Worm (Caenorhabditis elegans): ENCODE results near the gene nfx-1.

The nfx-1 gene

ce11 chrIII:6421473-6421872, 46.3 kb downstream of the nfx-1 start:
- TF ChIP-seq egl-5 (tag; optimal IDR thresholded peaks at IDR 0.05) = no peak
- TF ChIP-seq nhr-237 (tag; optimal IDR thresholded peaks at IDR 0.05) = no peak
- TF ChIP-seq tbx-2 (tag; optimal IDR thresholded peaks at IDR 0.05) = no peak
- no peak for TF ChIP-seq elt-1 (tag; optimal IDR thresholded peaks at IDR 0.05)
- no peak for TF ChIP-seq lin-15B (tag; optimal IDR thresholded peaks at IDR 0.05)
- TF ChIP-seq hmg-11 (tag; optimal IDR thresholded peaks at IDR 0.05) = no peak
- TF ChIP-seq fkh-2 (tag; optimal IDR thresholded peaks at IDR 0.05) = no peak
- TF ChIP-seq ceh-9 (tag; optimal IDR thresholded peaks at IDR 0.05) = no peak
- no peak for TF ChIP-seq ztf-11 (tag; optimal IDR thresholded peaks at IDR 0.05)
- no peak for TF ChIP-seq sea-2 (GFP tag; optimal IDR thresholded peaks at IDR 0.05)
- TF ChIP-seq nhr-25 (tag; optimal IDR thresholded peaks at IDR 0.05) = no peak
- TF ChIP-seq ama-1 (optimal IDR thresholded peaks at IDR 0.05) = no peak
- no peak for TF ChIP-seq pqm-1 (tag; optimal IDR thresholded peaks at IDR 0.05)
- no peak for TF ChIP-seq ceh-28 (tag; optimal IDR thresholded peaks at IDR 0.05)

- TF ChIP-seq nhr-76 (tag; optimal IDR thresholded peaks at IDR 0.05) (no peak), fos-1 (tag; optimal IDR thresholded peaks at IDR 0.05) (no peak), mdl-1 (tag; optimal IDR thresholded peaks at IDR 0.05) (peak; percentile 47), nhr-67 (tag; optimal IDR thresholded peaks at IDR 0.05) (no peak), lin-39 (tag; optimal IDR thresholded peaks at IDR 0.05) (no peak), pha-4 (tag; optimal IDR thresholded peaks at IDR 0.05) (peak; percentile 19), snpc-4 (tag; optimal IDR thresholded peaks at IDR 0.05) (no peak), elt-2 (tag; optimal IDR thresholded peaks at IDR 0.05) (peak; percentile 91), nhr-25 (tag; optimal IDR thresholded peaks at IDR 0.05) (no peak), pqm-1 (tag; optimal IDR thresholded peaks at IDR 0.05) (peak; percentile 89), hmg-11 (tag; optimal IDR thresholded peaks at IDR 0.05) (no peak), sea-2 (GFP tag; optimal IDR thresholded peaks at IDR 0.05) (no peak), nhr-43 (tag; optimal IDR thresholded peaks at IDR 0.05; ENCODE audit: poor library complexity, severe bottlenecking) (peak; percentile 72), egl-27 (tag; optimal IDR thresholded peaks at IDR 0.05) (no peak), fkh-10 (GFP tag; optimal IDR thresholded peaks at IDR 0.05) (no peak), elt-3 (tag; optimal IDR thresholded peaks at IDR 0.05) (peak in 1 of 3 experiments; percentile 3), ceh-82 (tag; optimal IDR thresholded peaks at IDR 0.05) (no peak), skn-1 (tag; optimal IDR thresholded peaks at IDR 0.05) (no peak), zag-1 (tag; optimal IDR thresholded peaks at IDR 0.05) (no peak)
Measured at ce11 chrIII:6421973-6422511, 46.9 kb downstream of the nfx-1 start.

DNA sequence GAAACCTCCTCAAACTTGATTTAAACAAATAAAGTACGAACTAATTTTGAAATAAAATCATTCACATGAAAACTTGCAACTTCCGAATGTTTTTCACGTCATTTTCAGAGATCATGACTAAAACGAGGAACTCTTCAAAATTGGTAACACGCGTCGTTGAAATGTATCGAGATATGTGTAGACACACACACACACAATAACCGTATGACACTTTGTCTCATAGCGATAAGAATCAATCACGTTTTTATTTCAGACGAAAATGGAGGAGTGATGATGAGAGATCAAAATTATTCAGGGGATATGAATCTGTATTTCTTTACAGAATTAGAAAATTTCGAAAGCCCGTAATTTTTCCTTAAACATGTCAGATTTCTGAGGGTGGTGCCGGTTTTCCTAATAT, 47.5 kb downstream of the nfx-1 start:
- no peak for TF ChIP-seq mdl-1 (tag; optimal IDR thresholded peaks at IDR 0.05)
- no peak for TF ChIP-seq nhr-12 (tag; optimal IDR thresholded peaks at IDR 0.05)
- no peak for TF ChIP-seq nhr-77 (tag; optimal IDR thresholded peaks at IDR 0.05)
- TF ChIP-seq fkh-10 (GFP tag; optimal IDR thresholded peaks at IDR 0.05) = no peak
- TF ChIP-seq zag-1 (tag; optimal IDR thresholded peaks at IDR 0.05) = no peak
- no peak for TF ChIP-seq ceh-82 (tag; optimal IDR thresholded peaks at IDR 0.05)
- no peak for TF ChIP-seq unc-39 (tag; optimal IDR thresholded peaks at IDR 0.05)
- TF ChIP-seq elt-2 (tag; optimal IDR thresholded peaks at IDR 0.05) = peak; percentile 34
- no peak for TF ChIP-seq unc-62 (GFP tag; optimal IDR thresholded peaks at IDR 0.05)
- TF ChIP-seq fos-1 (tag; optimal IDR thresholded peaks at IDR 0.05) = no peak
- TF ChIP-seq mml-1 (tag; optimal IDR thresholded peaks at IDR 0.05) = no peak
- TF ChIP-seq nhr-237 (tag; optimal IDR thresholded peaks at IDR 0.05) = no peak
- no peak for TF ChIP-seq sea-2 (GFP tag; optimal IDR thresholded peaks at IDR 0.05)
- TF ChIP-seq ztf-4 (tag; optimal IDR thresholded peaks at IDR 0.05) = no peak
- no peak for TF ChIP-seq daf-12 (tag; optimal IDR thresholded peaks at IDR 0.05)
- TF ChIP-seq egl-5 (tag; optimal IDR thresholded peaks at IDR 0.05) = no peak
- no peak for TF ChIP-seq pha-4 (tag; optimal IDR thresholded peaks at IDR 0.05)
- TF ChIP-seq lsy-12 (tag; optimal IDR thresholded peaks at IDR 0.05) = peak; percentile 2
- no peak for TF ChIP-seq nhr-25 (tag; optimal IDR thresholded peaks at IDR 0.05)
- TF ChIP-seq aly-2 (tag; optimal IDR thresholded peaks at IDR 0.05) = no peak
- TF ChIP-seq ceh-16 (tag; optimal IDR thresholded peaks at IDR 0.05) = no peak
- no peak for TF ChIP-seq tbx-2 (tag; optimal IDR thresholded peaks at IDR 0.05)
- TF ChIP-seq skn-1 (tag; optimal IDR thresholded peaks at IDR 0.05) = no peak
- no peak for TF ChIP-seq elt-3 (tag; optimal IDR thresholded peaks at IDR 0.05)
- TF ChIP-seq ZK546.5 (tag; optimal IDR thresholded peaks at IDR 0.05) = no peak
- no peak for TF ChIP-seq lin-39 (tag; optimal IDR thresholded peaks at IDR 0.05)
- TF ChIP-seq nhr-11 (tag; optimal IDR thresholded peaks at IDR 0.05) = no peak
- no peak for TF ChIP-seq snpc-4 (tag; optimal IDR thresholded peaks at IDR 0.05)
- no peak for TF ChIP-seq ztf-11 (tag; optimal IDR thresholded peaks at IDR 0.05)
- TF ChIP-seq eor-1 (tag; optimal IDR thresholded peaks at IDR 0.05) = no peak
- TF ChIP-seq nhr-67 (tag; optimal IDR thresholded peaks at IDR 0.05) = no peak
- TF ChIP-seq ama-1 (optimal IDR thresholded peaks at IDR 0.05) = no peak
- no peak for TF ChIP-seq nhr-23 (tag; optimal IDR thresholded peaks at IDR 0.05)
- TF ChIP-seq fkh-2 (tag; optimal IDR thresholded peaks at IDR 0.05) = no peak
- peak; percentile 14 for TF ChIP-seq elt-1 (tag; optimal IDR thresholded peaks at IDR 0.05)
- TF ChIP-seq pqm-1 (tag; optimal IDR thresholded peaks at IDR 0.05) = peak; percentile 85
- TF ChIP-seq hmg-11 (tag; optimal IDR thresholded peaks at IDR 0.05) = no peak
- peak; percentile 10 for TF ChIP-seq jun-1 (tag; optimal IDR thresholded peaks at IDR 0.05)
- TF ChIP-seq nfya-1 (tag; optimal IDR thresholded peaks at IDR 0.05; ENCODE audit: insufficient read depth) = no peak
